Fruit fly (Drosophila melanogaster): ENCODE data around the gene Cralbp.

- TF ChIP-seq CG9948 (tag; optimal IDR thresholded peaks at IDR 0.05): no peak
- TF ChIP-seq CG13204 (GFP tag; optimal IDR thresholded peaks at IDR 0.05): no peak
- no peak for TF ChIP-seq CG34367 (tag; optimal IDR thresholded peaks at IDR 0.05)
- TF ChIP-seq Pif1B (GFP tag; optimal IDR thresholded peaks at IDR 0.05): no peak
- TF ChIP-seq CG4496 (GFP tag; IDR thresholded peaks at IDR 0.05): no peak
- no peak for TF ChIP-seq CG17806 (tag; optimal IDR thresholded peaks at IDR 0.05)
Measured at dm6 chr3L:5788823-5789222, 2.3 kb upstream of the Cralbp start.

Data from whole organism, pupa.